Worm (Caenorhabditis elegans) whole organism, L3 larva: ENCODE data around the gene C47A4.3.

Source experiments
- aly-2 ChIP-seq: fragments of 150-350 bp; optimal IDR thresholded peaks from 2 replicates; lab custom pipeline; 2014; ENCODE audit warnings: missing biosample characterization, missing genetic modification characterization
- ama-1 ChIP-seq: fragments of 150-350 bp; optimal IDR thresholded peaks from 2 replicates; lab custom pipeline; 2018
- ceh-16 ChIP-seq: sonication (generic microtip); optimal IDR thresholded peaks from 2 replicates; lab custom pipeline; 2017; ENCODE audit warnings: missing biosample characterization, missing genetic modification characterization
- ceh-28 ChIP-seq: fragments of 150-350 bp; optimal IDR thresholded peaks from 2 replicates; lab custom pipeline; 2014; ENCODE audit warnings: missing biosample characterization, missing genetic modification reagents, missing genetic modification characterization
- ceh-82 ChIP-seq: fragments of 150-350 bp; optimal IDR thresholded peaks from 2 replicates; lab custom pipeline; 2014; ENCODE audit warnings: missing biosample characterization, missing genetic modification characterization
- ceh-9 ChIP-seq: sonication (generic microtip); optimal IDR thresholded peaks from 2 replicates; lab custom pipeline; 2018; ENCODE audit warnings: missing biosample characterization, missing genetic modification characterization
- daf-12 ChIP-seq: fragments of 150-350 bp; optimal IDR thresholded peaks from 2 replicates; lab custom pipeline; 2014; ENCODE audit warnings: missing biosample characterization, missing genetic modification reagents, missing genetic modification characterization
- egl-27 ChIP-seq: sonication (generic microtip); optimal IDR thresholded peaks from 4 replicates; lab custom pipeline; 2017; ENCODE audit warnings: missing biosample characterization, missing genetic modification reagents, missing genetic modification characterization
- egl-5 ChIP-seq: fragments of 150-350 bp; optimal IDR thresholded peaks from 2 replicates; lab custom pipeline; 2017; ENCODE audit warnings: missing biosample characterization, missing genetic modification reagents, missing genetic modification characterization, inconsistent platforms
- elt-1 ChIP-seq: fragments of 150-350 bp; optimal IDR thresholded peaks from 2 replicates; lab custom pipeline; 2014; ENCODE audit warnings: missing biosample characterization, missing genetic modification characterization
- elt-2 ChIP-seq: sonication (generic microtip); optimal IDR thresholded peaks from 2 replicates; lab custom pipeline; 2016; ENCODE audit warnings: missing genetic modification reagents, mild to moderate bottlenecking, missing genetic modification characterization, missing compliant biosample characterization
- eor-1 ChIP-seq, 2 experiments: fragments of 150-350 bp; optimal IDR thresholded peaks; 2 replicates each; lab custom pipeline; 2014 to 2018; ENCODE audit warnings: missing biosample characterization in 2 of 2, missing genetic modification characterization in 2 of 2
- fkh-10 ChIP-seq: sonication (generic microtip); optimal IDR thresholded peaks from 2 replicates; lab custom pipeline; 2017; ENCODE audit warnings: missing biosample characterization, missing genetic modification reagents, missing genetic modification characterization
- fkh-2 ChIP-seq: fragments of 150-350 bp; optimal IDR thresholded peaks from 2 replicates; lab custom pipeline; 2014; ENCODE audit warnings: missing biosample characterization, missing genetic modification reagents, missing genetic modification characterization
- fos-1 ChIP-seq: fragments of 150-350 bp; optimal IDR thresholded peaks from 2 replicates; lab custom pipeline; 2014; ENCODE audit warnings: missing biosample characterization, missing genetic modification characterization
- hmg-11 ChIP-seq: sonication (generic microtip); optimal IDR thresholded peaks from 2 replicates; lab custom pipeline; 2016; ENCODE audit warnings: missing genetic modification characterization, missing compliant biosample characterization
- jun-1 ChIP-seq: fragments of 150-350 bp; optimal IDR thresholded peaks from 2 replicates; lab custom pipeline; 2014; ENCODE audit warnings: missing biosample characterization, missing genetic modification reagents, missing genetic modification characterization
- lin-15B ChIP-seq: fragments of 150-350 bp; optimal IDR thresholded peaks from 2 replicates; lab custom pipeline; 2014; ENCODE audit warnings: missing biosample characterization, missing genetic modification characterization
- lsy-12 ChIP-seq: sonication (generic microtip); optimal IDR thresholded peaks from 2 replicates; lab custom pipeline; 2016; ENCODE audit warnings: mild to moderate bottlenecking, missing genetic modification characterization, missing compliant biosample characterization
- mdl-1 ChIP-seq: fragments of 150-350 bp; optimal IDR thresholded peaks from 2 replicates; lab custom pipeline; 2014; ENCODE audit warnings: missing biosample characterization, missing genetic modification characterization
- mml-1 ChIP-seq: fragments of 150-350 bp; sonication (generic microtip); optimal IDR thresholded peaks from 3 replicates; lab custom pipeline; 2014; ENCODE audit warnings: missing biosample characterization, missing genetic modification characterization
- nfya-1 ChIP-seq: sonication (generic microtip); optimal IDR thresholded peaks from 2 replicates; lab custom pipeline; 2017; ENCODE audit warnings: missing genetic modification characterization, mild to moderate bottlenecking, missing compliant biosample characterization, antibody characterized with exemption, moderate library complexity; ENCODE audit not compliant: insufficient read depth
- nhr-11 ChIP-seq: fragments of 150-350 bp; optimal IDR thresholded peaks from 2 replicates; lab custom pipeline; 2014; ENCODE audit warnings: missing biosample characterization, missing genetic modification characterization
- nhr-12 ChIP-seq: fragments of 150-350 bp; optimal IDR thresholded peaks from 2 replicates; lab custom pipeline; 2014; ENCODE audit warnings: missing biosample characterization, missing genetic modification characterization
- nhr-23 ChIP-seq: fragments of 150-350 bp; optimal IDR thresholded peaks from 2 replicates; lab custom pipeline; 2014; ENCODE audit warnings: missing biosample characterization, missing genetic modification reagents, missing genetic modification characterization
- nhr-237 ChIP-seq: fragments of 150-350 bp; optimal IDR thresholded peaks from 2 replicates; lab custom pipeline; 2014; ENCODE audit warnings: missing biosample characterization, missing genetic modification characterization
- nhr-25 ChIP-seq: sonication (generic microtip); optimal IDR thresholded peaks from 2 replicates; lab custom pipeline; 2017; ENCODE audit warnings: missing biosample characterization, missing genetic modification characterization
- nhr-28 ChIP-seq: fragments of 150-350 bp; optimal IDR thresholded peaks from 2 replicates; lab custom pipeline; 2014; ENCODE audit warnings: missing biosample characterization, missing genetic modification characterization
- nhr-67 ChIP-seq: fragments of 150-350 bp; optimal IDR thresholded peaks from 2 replicates; lab custom pipeline; 2014; ENCODE audit warnings: missing biosample characterization, missing genetic modification characterization
- nhr-76 ChIP-seq: fragments of 150-350 bp; sonication (generic microtip); optimal IDR thresholded peaks from 5 replicates; lab custom pipeline; 2014; ENCODE audit warnings: missing biosample characterization, missing genetic modification characterization
- nhr-77 ChIP-seq: fragments of 150-350 bp; optimal IDR thresholded peaks from 2 replicates; lab custom pipeline; 2014; ENCODE audit warnings: missing biosample characterization, missing genetic modification characterization
- pha-4 ChIP-seq: fragments of 150-350 bp; optimal IDR thresholded peaks from 2 replicates; lab custom pipeline; 2014; ENCODE audit warnings: missing biosample characterization, missing genetic modification reagents, missing genetic modification characterization
- pqm-1 ChIP-seq: fragments of 150-350 bp; optimal IDR thresholded peaks from 2 replicates; lab custom pipeline; 2017; ENCODE audit warnings: missing biosample characterization, missing genetic modification characterization, inconsistent platforms
- sea-2 ChIP-seq: fragments of 150-350 bp; sonication (generic microtip); optimal IDR thresholded peaks from 4 replicates; lab custom pipeline; 2014; ENCODE audit warnings: missing biosample characterization, missing genetic modification reagents, missing genetic modification characterization
- skn-1 ChIP-seq: fragments of 150-350 bp; optimal IDR thresholded peaks from 2 replicates; lab custom pipeline; 2014; ENCODE audit warnings: missing biosample characterization, missing genetic modification characterization
- snpc-4 ChIP-seq: fragments of 150-350 bp; optimal IDR thresholded peaks from 2 replicates; lab custom pipeline; 2014; ENCODE audit warnings: missing biosample characterization, missing genetic modification characterization
- tbx-2 ChIP-seq: sonication (generic microtip); optimal IDR thresholded peaks from 2 replicates; lab custom pipeline; 2016; ENCODE audit warnings: mild to moderate bottlenecking, missing genetic modification characterization, missing compliant biosample characterization
- unc-62 ChIP-seq: fragments of 150-350 bp; sonication (generic microtip); optimal IDR thresholded peaks from 4 replicates; lab custom pipeline; 2014; ENCODE audit warnings: missing biosample characterization, missing genetic modification reagents, missing genetic modification characterization
- ztf-11 ChIP-seq: fragments of 150-350 bp; optimal IDR thresholded peaks from 2 replicates; lab custom pipeline; 2014; ENCODE audit warnings: missing biosample characterization, missing genetic modification characterization
- ztf-4 ChIP-seq: fragments of 150-350 bp; optimal IDR thresholded peaks from 2 replicates; lab custom pipeline; 2014; ENCODE audit warnings: missing biosample characterization, missing genetic modification characterization

C47A4.3 gene

ce11 chrIV:13716279-13716678 is 25.9 kb downstream of the C47A4.3 start, which contains the start of gene C47A4.1:
C47A4.1 (minus strand) TSS chrIV:13716379.
- TF ChIP-seq pha-4 (tag; lab: Kevin White, UChicago) (no peak), nhr-25 (tag; lab: Kevin White, UChicago) (no peak), nhr-23 (tag; lab: Kevin White, UChicago) (no peak), nhr-28 (tag; lab: Kevin White, UChicago) (no peak), ceh-9 (tag; lab: Kevin White, UChicago) (no peak), fos-1 (no peak), nhr-12 (tag; lab: Kevin White, UChicago) (no peak), elt-2 (tag; lab: Kevin White, UChicago) (no peak), sea-2 (GFP tag; lab: Kevin White, UChicago) (no peak), nhr-11 (tag; lab: Kevin White, UChicago) (no peak), lin-15B (tag; lab: Kevin White, UChicago) (no peak), skn-1 (tag; lab: Kevin White, UChicago) (no peak), ztf-4 (tag; lab: Kevin White, UChicago) (no peak), fkh-2 (tag; lab: Kevin White, UChicago) (no peak), nhr-67 (tag; lab: Kevin White, UChicago) (no peak), snpc-4 (tag; lab: Kevin White, UChicago) (no peak)
- TF ChIP-seq, all 47 proteins: peak for 0

DNA sequence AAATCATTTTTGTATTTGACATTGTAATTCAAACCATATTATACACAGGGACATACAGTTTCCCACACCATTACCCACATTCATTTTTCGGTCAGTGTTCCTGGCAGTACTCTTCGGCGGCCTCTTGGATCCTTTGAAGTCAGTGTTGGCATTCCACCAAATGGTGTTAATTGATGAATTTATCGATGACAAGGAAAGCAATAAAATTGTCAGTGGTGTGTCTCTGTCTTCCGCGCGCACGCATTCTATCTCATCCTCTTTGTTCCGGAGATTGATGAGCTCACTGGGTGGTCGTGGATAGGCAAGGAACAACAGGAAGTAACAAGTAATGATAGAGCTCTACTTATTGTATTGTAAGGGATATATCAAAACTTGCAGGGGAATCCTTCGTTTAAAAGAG is 31.8 kb downstream of the C47A4.3 start:
- no peak for TF ChIP-seq ztf-4 (tag; lab: Kevin White, UChicago)
- no peak for TF ChIP-seq daf-12 (tag; lab: Kevin White, UChicago)
- no peak for TF ChIP-seq ama-1 (lab: Kevin White, UChicago)
- no peak for TF ChIP-seq ztf-11 (tag; lab: Kevin White, UChicago)
- no peak for TF ChIP-seq aly-2 (tag; lab: Kevin White, UChicago)
- no peak for TF ChIP-seq nhr-76
- TF ChIP-seq lin-15B (tag; lab: Kevin White, UChicago) = no peak
- TF ChIP-seq mdl-1 (tag; lab: Kevin White, UChicago) = no peak
- TF ChIP-seq nhr-237 = no peak
- no peak for TF ChIP-seq ceh-28 (tag; lab: Kevin White, UChicago)
- TF ChIP-seq nhr-67 (tag; lab: Kevin White, UChicago) = no peak
- TF ChIP-seq nhr-11 (tag; lab: Kevin White, UChicago) = no peak
- no peak for TF ChIP-seq pqm-1 (tag; lab: Kevin White, UChicago)
- no peak for TF ChIP-seq pha-4 (tag; lab: Kevin White, UChicago)

ce11 chrIV:13709069-13709640 is 33.0 kb downstream of the C47A4.3 start:
- TF ChIP-seq snpc-4 (tag; lab: Kevin White, UChicago) (peak; percentile 33), tbx-2 (tag; lab: Kevin White, UChicago) (no peak)

- TF ChIP-seq mml-1 (tag; lab: Kevin White, UChicago) (no peak), elt-2 (tag; lab: Kevin White, UChicago) (peak; percentile 97), ceh-16 (tag; lab: Kevin White, UChicago) (no peak), pqm-1 (tag; lab: Kevin White, UChicago) (peak; percentile 88)
Observed at ce11 chrIV:13707894-13708293, 34.2 kb downstream of the C47A4.3 start.

DNA sequence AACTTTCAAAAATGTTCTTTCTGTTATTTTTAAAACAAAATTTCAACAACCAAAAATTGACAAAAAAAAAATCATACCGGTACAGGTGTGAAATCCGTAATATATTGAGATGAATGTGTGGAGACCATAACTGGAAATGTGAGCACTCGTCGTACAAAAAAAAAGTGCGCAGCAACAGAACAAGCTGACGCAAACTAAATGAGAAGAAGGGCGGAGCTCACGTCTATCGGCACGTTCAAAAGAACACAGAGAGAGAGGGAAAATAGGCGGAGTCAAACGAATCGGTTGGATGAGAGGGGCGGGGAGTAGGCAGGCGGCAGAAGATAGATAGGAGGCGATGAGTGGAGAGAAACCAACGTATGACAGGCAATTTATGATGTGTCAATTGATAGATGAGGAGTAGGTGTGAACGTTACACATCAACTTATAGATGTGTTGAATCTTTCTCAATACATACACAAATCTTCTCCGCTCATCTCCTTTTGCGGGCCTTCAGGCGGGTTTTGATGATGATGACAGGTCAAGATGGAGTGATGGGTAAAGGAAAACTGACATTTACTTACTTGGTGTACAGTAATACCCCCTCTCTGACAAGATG is 38.2 kb downstream of the C47A4.3 start, which contains the start of gene tlp-1:
Gene tlp-1, minus strand, starts transcription at position 255 of the 598 bp plus-strand sequence.
- no peak for TF ChIP-seq fkh-2 (tag; lab: Kevin White, UChicago)
- no peak for TF ChIP-seq aly-2 (tag; lab: Kevin White, UChicago)
- no peak for TF ChIP-seq nhr-76
- no peak for TF ChIP-seq egl-27 (tag; lab: Kevin White, UChicago)
- TF ChIP-seq egl-5 (tag; lab: Kevin White, UChicago) = peak; percentile 43
- peak; percentile 6 for TF ChIP-seq elt-2 (tag; lab: Kevin White, UChicago)
- no peak for TF ChIP-seq daf-12 (tag; lab: Kevin White, UChicago)
- TF ChIP-seq nhr-11 (tag; lab: Kevin White, UChicago) = no peak
- no peak for TF ChIP-seq lsy-12 (tag; lab: Kevin White, UChicago)
- TF ChIP-seq ceh-16 (tag; lab: Kevin White, UChicago) = peak; percentile 58
- no peak for TF ChIP-seq eor-1 (tag; optimal IDR thresholded peaks at IDR 0.05; lab: Kevin White, UChicago)
- TF ChIP-seq snpc-4 (tag; lab: Kevin White, UChicago) = no peak
- TF ChIP-seq nhr-237 = no peak
- TF ChIP-seq elt-1 (tag; lab: Kevin White, UChicago) = peak; percentile 69
- no peak for TF ChIP-seq fos-1
- peak; percentile 98 for TF ChIP-seq nfya-1
- TF ChIP-seq mml-1 (tag; lab: Kevin White, UChicago) = no peak
- no peak for TF ChIP-seq nhr-23 (tag; lab: Kevin White, UChicago)
- TF ChIP-seq hmg-11 (tag; lab: Kevin White, UChicago) = peak; percentile 22
- TF ChIP-seq ceh-28 (tag; lab: Kevin White, UChicago) = peak; percentile 31
- TF ChIP-seq nhr-25 (tag; lab: Kevin White, UChicago) = peak; percentile 79
- no peak for TF ChIP-seq fkh-10
- TF ChIP-seq unc-62 (GFP tag; lab: Kevin White, UChicago) = peak; percentile 94
- no peak for TF ChIP-seq pqm-1 (tag; lab: Kevin White, UChicago)
- no peak for TF ChIP-seq sea-2 (GFP tag; lab: Kevin White, UChicago)
- TF ChIP-seq ama-1 (lab: Kevin White, UChicago) = peak; percentile 66
- no peak for TF ChIP-seq ceh-82 (tag; lab: Kevin White, UChicago)
- TF ChIP-seq pha-4 (tag; lab: Kevin White, UChicago) = no peak
- TF ChIP-seq nhr-77 (tag; lab: Kevin White, UChicago) = no peak
- no peak for TF ChIP-seq jun-1 (tag; lab: Kevin White, UChicago)
